Fruit fly (Drosophila melanogaster): ENCODE data around the gene CG34428.

Gene CG34428

dm6 chr3L:13068293-13068692, 6.7 kb downstream of the CG34428 start (continued):
- no peak for TF ChIP-seq Sry-β (GFP tag; optimal IDR thresholded peaks at IDR 0.05)
- TF ChIP-seq CG3065 (GFP tag; optimal IDR thresholded peaks at IDR 0.05): peak; percentile 28
- no peak for TF ChIP-seq klu (GFP tag; IDR thresholded peaks at IDR 0.05)
- TF ChIP-seq Hmx (GFP tag; optimal IDR thresholded peaks at IDR 0.05): no peak
- TF ChIP-seq z (GFP tag; IDR thresholded peaks at IDR 0.05): no peak
- peak; percentile 30 for TF ChIP-seq CG30431 (GFP tag; optimal IDR thresholded peaks at IDR 0.05)
- TF ChIP-seq CG10274 (GFP tag; optimal IDR thresholded peaks at IDR 0.05): no peak
- no peak for TF ChIP-seq CG2199 (GFP tag; IDR thresholded peaks at IDR 0.05)
- no peak for TF ChIP-seq nerfin-1 (tag; optimal IDR thresholded peaks at IDR 0.05)
- no peak for TF ChIP-seq CG18764 (GFP tag; optimal IDR thresholded peaks at IDR 0.05)
- no peak for TF ChIP-seq CG9215 (GFP tag; IDR thresholded peaks at IDR 0.05)
- no peak for TF ChIP-seq CG12744 (GFP tag; optimal IDR thresholded peaks at IDR 0.05)
- no peak for TF ChIP-seq bigmax (GFP tag; optimal IDR thresholded peaks at IDR 0.05)
- no peak for TF ChIP-seq CG7963 (GFP tag; IDR thresholded peaks at IDR 0.05; ENCODE audit: partially characterized antibody)
- TF ChIP-seq HLH4C (GFP tag; IDR thresholded peaks at IDR 0.05; ENCODE audit: partially characterized antibody): no peak
- no peak for TF ChIP-seq dm (GFP tag; optimal IDR thresholded peaks at IDR 0.05)
- TF ChIP-seq unc-4 (GFP tag; IDR thresholded peaks at IDR 0.05; ENCODE audit: partially characterized antibody): no peak
- TF ChIP-seq CG1647 (GFP tag; optimal IDR thresholded peaks at IDR 0.05): no peak
- TF ChIP-seq pb (GFP tag; optimal IDR thresholded peaks at IDR 0.05): no peak
- peak; percentile 42; the same call in 1 of the 2 replicates for TF ChIP-seq CG10959 (GFP tag; IDR thresholded peaks at IDR 0.05)
- TF ChIP-seq jigr1 (GFP tag; IDR thresholded peaks at IDR 0.05): no peak
- TF ChIP-seq CG13287 (GFP tag; IDR thresholded peaks at IDR 0.05; ENCODE audit: partially characterized antibody): no peak
- TF ChIP-seq CG5953 (GFP tag; IDR thresholded peaks at IDR 0.05): no peak
- no peak for TF ChIP-seq D (optimal IDR thresholded peaks at IDR 0.05)
- peak; percentile 10 for TF ChIP-seq D (GFP tag; optimal IDR thresholded peaks at IDR 0.05)
- TF ChIP-seq CG8089 (GFP tag; optimal IDR thresholded peaks at IDR 0.05): no peak
- no peak for TF ChIP-seq pzg (GFP tag; optimal IDR thresholded peaks at IDR 0.05)
- TF ChIP-seq CG9932 (GFP tag; IDR thresholded peaks at IDR 0.05): no peak
- no peak for TF ChIP-seq NC2α (GFP tag; optimal IDR thresholded peaks at IDR 0.05)
- no peak for TF ChIP-seq disco-r (GFP tag; optimal IDR thresholded peaks at IDR 0.05)
- peak; percentile 26 for TF ChIP-seq Chrac-16 (GFP tag; optimal IDR thresholded peaks at IDR 0.05)
- no peak for TF ChIP-seq Asciz (GFP tag; optimal IDR thresholded peaks at IDR 0.05)
- no peak for TF ChIP-seq pfk (GFP tag; optimal IDR thresholded peaks at IDR 0.05)
- TF ChIP-seq CG18619 (GFP tag; optimal IDR thresholded peaks at IDR 0.05): peak; percentile 14
- peak; percentile 71 for TF ChIP-seq CG10979 (tag; optimal IDR thresholded peaks at IDR 0.05)
- no peak for TF ChIP-seq hb (GFP tag; IDR thresholded peaks at IDR 0.05; ENCODE audit: partially characterized antibody)
- TF ChIP-seq CG8388 (GFP tag; optimal IDR thresholded peaks at IDR 0.05): peak; percentile 64
- TF ChIP-seq slbo (GFP tag; IDR thresholded peaks at IDR 0.05): no peak
- no peak for TF ChIP-seq B-H2 (GFP tag; optimal IDR thresholded peaks at IDR 0.05)
- no peak for TF ChIP-seq jing (GFP tag; optimal IDR thresholded peaks at IDR 0.05)
- no peak for TF ChIP-seq zen2 (GFP tag; IDR thresholded peaks at IDR 0.05; ENCODE audit: partially characterized antibody)
- no peak for TF ChIP-seq CG6765 (GFP tag; optimal IDR thresholded peaks at IDR 0.05)
- TF ChIP-seq Mrtf (GFP tag; IDR thresholded peaks at IDR 0.05): no peak
- TF ChIP-seq Rfx (GFP tag; IDR thresholded peaks at IDR 0.05): no peak
- no peak for TF ChIP-seq YL-1 (GFP tag; optimal IDR thresholded peaks at IDR 0.05)
- no peak for TF ChIP-seq HmgZ (tag; optimal IDR thresholded peaks at IDR 0.05)
- no peak for TF ChIP-seq chm (GFP tag; IDR thresholded peaks at IDR 0.05)
- no peak for TF ChIP-seq TFAM (GFP tag; optimal IDR thresholded peaks at IDR 0.05)
- no peak for TF ChIP-seq Ets65A (GFP tag)
- TF ChIP-seq CG10565 (GFP tag; optimal IDR thresholded peaks at IDR 0.05): no peak
- TF ChIP-seq zen (tag; optimal IDR thresholded peaks at IDR 0.05): peak; percentile 51
- TF ChIP-seq CG16863 (GFP tag; optimal IDR thresholded peaks at IDR 0.05): no peak
- TF ChIP-seq gsb (GFP tag; IDR thresholded peaks at IDR 0.05): no peak

Data from whole organism, embryonic.